Worm (Caenorhabditis elegans) whole organism, early embryonic: ENCODE measurements around the gene C07D8.6.

ENCODE experiments used
- B0310.2 ChIP-seq: sonication (generic microtip); optimal IDR thresholded peaks from 2 replicates; lab custom pipeline; 2016; ENCODE audit warnings: mild to moderate bottlenecking, missing genetic modification characterization, missing compliant biosample characterization
- F13C5.2 ChIP-seq: sonication (generic microtip); optimal IDR thresholded peaks from 2 replicates; lab custom pipeline; 2017; ENCODE audit warnings: mild to moderate bottlenecking, missing genetic modification characterization, inconsistent platforms, missing compliant biosample characterization
- aly-1 ChIP-seq: sonication (generic microtip); optimal IDR thresholded peaks from 2 replicates; lab custom pipeline; 2016; ENCODE audit warnings: missing genetic modification characterization, missing compliant biosample characterization
- ama-1 ChIP-seq: fragments of 150-350 bp; optimal IDR thresholded peaks from 2 replicates; lab custom pipeline; 2014
- ceh-13 ChIP-seq: fragments of 200-800 bp; sonication (Bioruptor generic); optimal IDR thresholded peaks from 2 replicates; lab custom pipeline; 2018; ENCODE audit warnings: mild to moderate bottlenecking, missing genetic modification characterization, missing compliant biosample characterization
- ceh-36 ChIP-seq: sonication (generic microtip); optimal IDR thresholded peaks from 2 replicates; lab custom pipeline; 2016; ENCODE audit warnings: missing genetic modification characterization, inconsistent platforms, missing compliant biosample characterization
- ets-7 ChIP-seq: sonication (generic microtip); optimal IDR thresholded peaks from 2 replicates; lab custom pipeline; 2016; ENCODE audit warnings: missing genotype, missing genetic modification characterization, missing compliant biosample characterization
- flt-1 ChIP-seq: fragments of 200-800 bp; sonication (Bioruptor generic); IDR thresholded peaks from 2 replicates; pipeline ENCODE4 v1.3.6; 2022; ENCODE audit warnings: missing genetic modification characterization, missing compliant biosample characterization
- hmbx-1 ChIP-seq: sonication (generic microtip); optimal IDR thresholded peaks from 2 replicates; lab custom pipeline; 2016; ENCODE audit warnings: mild to moderate bottlenecking, missing genetic modification characterization, missing compliant biosample characterization
- hmg-4 ChIP-seq: fragments of 200-800 bp; sonication (Bioruptor generic); optimal IDR thresholded peaks from 2 replicates; lab custom pipeline; 2018; ENCODE audit warnings: mild to moderate bottlenecking, missing genetic modification characterization, missing compliant biosample characterization
- hnd-1 ChIP-seq: sonication (generic microtip); optimal IDR thresholded peaks from 2 replicates; lab custom pipeline; 2016; ENCODE audit warnings: missing genetic modification characterization, missing compliant biosample characterization
- pes-1 ChIP-seq: fragments of 200-800 bp; sonication (Bioruptor generic); IDR thresholded peaks from 2 replicates; pipeline ENCODE4 v1.3.6; 2022; ENCODE audit warnings: missing genetic modification reagents, missing genetic modification characterization, missing compliant biosample characterization
- scrt-1 ChIP-seq: fragments of 200-800 bp; sonication (Bioruptor generic); IDR thresholded peaks from 2 replicates; pipeline ENCODE4 v1.3.6; 2022; ENCODE audit warnings: missing genetic modification characterization, missing compliant biosample characterization
- sea-1 ChIP-seq: fragments of 200-800 bp; sonication (Bioruptor generic); conservative IDR thresholded peaks from 2 replicates; pipeline ENCODE4 v1.3.6; 2022; ENCODE audit warnings: missing genetic modification characterization, missing compliant biosample characterization
- tbx-11 ChIP-seq: fragments of 200-800 bp; sonication (Bioruptor generic); IDR thresholded peaks from 2 replicates; pipeline ENCODE4 v1.3.6; 2022; ENCODE audit warnings: missing genetic modification characterization, missing compliant biosample characterization
- tbx-37 ChIP-seq: fragments of 200-800 bp; sonication (Bioruptor generic); conservative IDR thresholded peaks from 2 replicates; pipeline ENCODE4 v1.3.6; 2022; ENCODE audit warnings: missing genetic modification reagents, missing genetic modification characterization, missing compliant biosample characterization
- tra-4 ChIP-seq: sonication (generic microtip); optimal IDR thresholded peaks from 2 replicates; lab custom pipeline; 2017; ENCODE audit warnings: missing genetic modification characterization, missing compliant biosample characterization

The C07D8.6 gene

DNA sequence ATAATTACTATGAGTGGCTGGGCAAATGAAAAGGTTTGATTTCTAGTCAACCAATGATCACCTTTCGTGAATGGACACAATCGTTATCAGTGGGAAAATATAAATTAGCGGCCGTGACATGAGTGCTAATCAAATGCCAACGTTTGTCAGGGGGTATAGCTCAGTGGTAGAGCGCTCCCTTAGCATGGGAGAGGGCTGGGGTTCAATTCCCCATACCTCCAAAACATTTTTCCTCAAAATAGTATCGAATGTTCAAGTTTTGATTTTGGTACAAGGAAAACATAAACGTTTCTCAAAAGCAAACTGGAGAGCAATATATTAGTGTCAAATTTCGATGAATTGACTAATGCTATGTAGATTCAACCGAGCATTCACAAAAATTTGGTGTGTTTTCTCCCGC is 17.7 kb upstream of the C07D8.6 start:
- TF ChIP-seq hmbx-1 (tag; lab: Kevin White, UChicago) (no peak), tbx-11 (0 out of 2 replicates have a peak, but pooled peaks have one; percentile 32), flt-1 (0 out of 2 replicates have a peak, but pooled peaks have one; percentile 11), pes-1 (GFP tag; lab: Robert Waterston, UW) (no peak), B0310.2 (no peak), aly-1 (tag; lab: Kevin White, UChicago) (no peak), hmg-4 (GFP tag; lab: Kevin White, UChicago) (no peak), tbx-37 (GFP tag; lab: Robert Waterston, UW) (no peak), ceh-13 (no peak), ama-1 (lab: Kevin White, UChicago) (no peak), scrt-1 (GFP tag; lab: Robert Waterston, UW) (no peak)

DNA sequence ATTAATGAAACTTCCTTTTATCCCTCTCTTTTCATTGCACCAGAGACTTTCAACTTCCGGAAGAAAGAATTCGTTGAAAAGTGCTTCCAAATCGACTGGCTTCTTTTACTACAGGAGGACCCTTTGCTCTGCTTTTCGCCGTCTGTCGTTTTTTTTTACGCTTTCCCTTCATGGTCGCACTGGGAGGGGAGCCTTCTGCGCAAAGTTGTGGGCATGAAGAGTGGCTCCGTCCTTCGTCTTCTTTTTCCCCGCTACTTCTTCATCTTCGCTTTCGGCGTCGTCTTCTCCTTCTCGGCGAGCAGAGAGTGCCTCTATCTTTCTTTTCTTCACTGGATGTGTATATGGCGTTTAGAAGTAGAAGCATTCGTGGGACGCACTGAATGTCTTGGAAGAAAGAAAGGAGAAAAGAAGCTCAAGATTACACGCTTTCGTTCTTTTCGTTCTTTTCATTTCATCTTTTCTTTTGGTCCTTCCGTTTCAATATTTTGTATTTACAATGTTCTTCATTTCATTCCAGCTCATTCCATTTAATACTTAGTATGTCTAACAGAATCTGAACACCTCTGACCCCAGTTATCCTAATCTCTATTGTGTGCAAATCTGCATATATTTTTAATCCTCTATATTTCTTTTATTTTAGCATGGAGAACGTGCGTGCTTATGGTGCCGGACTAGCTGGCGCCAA is 14.2 kb upstream of the C07D8.6 start, which contains the start of gene sng-1:
sng-1 (plus strand) TSS at position 635 of the 685 bp plus-strand sequence.
- TF ChIP-seq B0310.2 = no peak
- TF ChIP-seq flt-1 = no peak
- no peak for TF ChIP-seq ceh-36
- TF ChIP-seq hnd-1 (tag; lab: Kevin White, UChicago) = no peak
- TF ChIP-seq scrt-1 (GFP tag; lab: Robert Waterston, UW) = no peak
- TF ChIP-seq ama-1 (lab: Kevin White, UChicago) = no peak
- TF ChIP-seq tbx-11 = no peak
- TF ChIP-seq aly-1 (tag; lab: Kevin White, UChicago) = no peak
- TF ChIP-seq hmg-4 (GFP tag; lab: Kevin White, UChicago) = no peak
- no peak for TF ChIP-seq hmbx-1 (tag; lab: Kevin White, UChicago)
- TF ChIP-seq ets-7 (tag; lab: Kevin White, UChicago) = no peak
- no peak for TF ChIP-seq ceh-13
- TF ChIP-seq F13C5.2 = no peak
- no peak for TF ChIP-seq sea-1 (GFP tag; lab: Robert Waterston, UW)
- no peak for TF ChIP-seq pes-1 (GFP tag; lab: Robert Waterston, UW)
- no peak for TF ChIP-seq tra-4 (tag; lab: Kevin White, UChicago)
- no peak for TF ChIP-seq tbx-37 (GFP tag; lab: Robert Waterston, UW)

DNA sequence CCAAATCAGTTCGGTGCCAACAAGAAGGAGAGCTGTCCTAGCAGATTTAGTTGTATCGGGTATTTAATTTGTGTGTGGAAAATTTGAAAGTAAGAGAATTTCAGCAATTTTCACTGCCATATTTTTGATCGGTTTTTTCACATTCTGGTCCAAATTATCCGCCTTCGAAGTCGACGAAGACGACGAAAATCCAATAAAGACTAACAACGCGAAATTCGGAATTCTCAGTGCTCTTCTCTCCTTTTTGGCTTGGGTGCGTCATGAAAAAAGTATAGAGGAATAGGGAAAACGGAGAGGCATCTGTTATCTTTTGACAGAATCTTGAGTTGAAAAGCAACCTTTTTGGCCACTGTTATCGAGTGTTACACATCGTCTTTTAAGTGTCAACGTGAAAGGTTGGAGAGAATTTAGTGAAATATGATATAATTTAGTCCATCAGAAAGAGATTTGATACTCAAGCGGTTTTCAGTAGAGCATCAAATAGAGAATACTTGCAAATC is 13.2 kb upstream of the C07D8.6 start:
- TF ChIP-seq sea-1 (GFP tag; lab: Robert Waterston, UW) (no peak), scrt-1 (GFP tag; lab: Robert Waterston, UW) (no peak), ceh-36 (no peak), ceh-13 (no peak), tbx-37 (GFP tag; lab: Robert Waterston, UW) (no peak), F13C5.2 (no peak), aly-1 (tag; lab: Kevin White, UChicago) (no peak), flt-1 (no peak), B0310.2 (no peak), hmbx-1 (tag; lab: Kevin White, UChicago) (no peak), ets-7 (tag; lab: Kevin White, UChicago) (no peak)

DNA sequence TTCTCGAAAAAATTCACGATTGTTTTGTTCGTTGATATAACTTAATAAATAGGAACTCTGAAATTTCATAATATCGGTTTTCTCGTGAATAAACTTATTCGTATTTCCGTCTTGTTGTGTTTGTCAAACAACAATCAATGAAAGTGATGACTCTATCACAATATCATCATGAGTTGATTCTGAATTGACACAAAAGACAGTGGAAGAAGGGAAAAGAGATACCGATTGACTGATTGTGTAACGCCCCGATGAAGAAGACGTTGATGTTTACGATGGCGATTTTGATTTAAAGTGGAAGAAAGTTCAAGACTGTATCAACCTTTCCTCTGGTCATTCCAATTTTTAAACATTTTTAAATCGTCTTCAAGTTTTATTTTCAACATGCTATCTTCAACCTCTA is 11.7 kb upstream of the C07D8.6 start, which contains the start of gene ttr-59:
ttr-59 (plus strand) TSS at position 218 of the 400 bp plus-strand sequence.
- TF ChIP-seq hmg-4 (GFP tag; lab: Kevin White, UChicago) (no peak), tbx-11 (no peak), scrt-1 (GFP tag; lab: Robert Waterston, UW) (no peak), hnd-1 (tag; lab: Kevin White, UChicago) (no peak), ceh-13 (no peak), F13C5.2 (no peak), ets-7 (tag; lab: Kevin White, UChicago) (no peak), ceh-36 (no peak), tbx-37 (GFP tag; lab: Robert Waterston, UW) (no peak), sea-1 (GFP tag; lab: Robert Waterston, UW) (no peak), pes-1 (GFP tag; lab: Robert Waterston, UW) (no peak)

DNA sequence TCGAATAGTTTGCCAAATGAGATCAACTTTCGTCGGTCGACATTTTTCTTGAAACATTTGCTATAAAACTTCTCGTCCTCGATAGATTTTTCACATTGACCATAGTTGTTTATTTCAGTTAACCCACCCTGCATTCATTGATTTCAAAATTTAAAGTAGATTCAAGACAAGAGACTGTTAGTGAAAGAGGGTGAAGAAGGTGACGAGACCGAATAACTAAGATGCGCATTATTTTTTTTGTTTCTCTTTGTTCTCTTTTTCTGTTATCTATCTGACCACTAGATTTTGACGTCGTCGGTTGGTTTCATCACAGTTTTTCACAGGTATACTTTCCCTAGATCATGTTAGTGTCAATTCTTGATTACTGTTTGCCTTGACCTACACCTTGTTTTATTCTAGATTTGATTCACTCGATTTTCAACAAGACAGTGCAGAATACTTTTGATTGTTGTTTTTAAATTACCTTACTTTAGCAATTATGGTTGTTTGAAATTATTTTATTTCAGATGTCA is 10.6 kb upstream of the C07D8.6 start, which contains the start of gene ttr-30:
ttr-30 (plus strand) TSS at position 265 of the 512 bp plus-strand sequence.
- no peak for TF ChIP-seq ceh-13
- no peak for TF ChIP-seq tbx-11
- TF ChIP-seq ceh-36 = no peak
- TF ChIP-seq scrt-1 (GFP tag; lab: Robert Waterston, UW) = no peak
- no peak for TF ChIP-seq hmbx-1 (tag; lab: Kevin White, UChicago)
- TF ChIP-seq ets-7 (tag; lab: Kevin White, UChicago) = no peak
- TF ChIP-seq F13C5.2 = no peak
- no peak for TF ChIP-seq B0310.2
- no peak for TF ChIP-seq aly-1 (tag; lab: Kevin White, UChicago)
- TF ChIP-seq hmg-4 (GFP tag; lab: Kevin White, UChicago) = no peak
- no peak for TF ChIP-seq pes-1 (GFP tag; lab: Robert Waterston, UW)
- TF ChIP-seq sea-1 (GFP tag; lab: Robert Waterston, UW) = no peak
- TF ChIP-seq tra-4 (tag; lab: Kevin White, UChicago) = no peak
- TF ChIP-seq tbx-37 (GFP tag; lab: Robert Waterston, UW) = no peak
- TF ChIP-seq hnd-1 (tag; lab: Kevin White, UChicago) = no peak
- TF ChIP-seq ama-1 (lab: Kevin White, UChicago) = no peak

DNA sequence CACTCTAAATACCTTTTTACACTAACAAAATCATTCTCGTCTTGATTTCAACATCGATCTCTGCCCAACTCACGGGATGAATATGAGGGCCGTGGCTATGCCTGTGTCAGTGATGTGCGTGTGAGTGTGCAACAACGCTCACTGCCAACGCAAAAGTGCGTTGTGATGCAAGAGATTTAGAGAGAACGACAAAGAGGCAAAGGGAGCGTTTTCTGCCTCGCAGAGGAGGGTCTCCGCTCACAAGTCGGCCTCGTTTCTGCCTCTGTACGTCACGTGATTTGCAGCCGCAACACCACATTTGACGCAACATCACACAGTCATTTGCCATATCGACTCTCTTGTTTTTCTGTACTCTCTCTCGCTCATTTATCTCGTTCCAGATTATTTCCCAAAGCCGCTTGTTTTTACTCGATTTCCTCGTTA is 7.0 kb upstream of the C07D8.6 start, which contains the start of gene epg-7:
epg-7 (plus strand) TSS at position 413 of the 423 bp plus-strand sequence.
- peak; percentile 78 for TF ChIP-seq hmg-4 (GFP tag; lab: Kevin White, UChicago)
- no peak for TF ChIP-seq aly-1 (tag; lab: Kevin White, UChicago)
- TF ChIP-seq tra-4 (tag; lab: Kevin White, UChicago) = no peak
- TF ChIP-seq F13C5.2 = peak; percentile 42
- TF ChIP-seq tbx-11 = no peak

DNA sequence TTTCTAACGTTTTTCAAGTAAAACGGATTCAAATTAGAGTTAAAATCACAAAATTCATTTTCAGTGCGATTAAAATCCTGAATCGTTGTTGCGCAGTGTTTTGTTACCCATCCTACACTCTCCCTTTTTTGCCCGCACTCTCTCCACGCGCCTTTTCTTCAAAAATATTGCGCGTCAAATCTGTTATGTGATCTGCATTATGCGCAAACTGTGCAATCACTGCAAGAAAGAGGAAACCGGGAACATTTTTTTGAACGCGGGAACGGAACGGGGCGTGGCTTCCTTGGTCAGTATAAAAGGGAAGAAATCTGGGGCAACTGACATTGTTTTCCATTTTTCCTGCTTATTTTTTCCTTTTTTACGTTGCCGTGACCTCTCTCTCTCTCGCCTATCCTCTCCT is 915 bp upstream of the C07D8.6 start:
- no peak for TF ChIP-seq tra-4 (tag; lab: Kevin White, UChicago)
- TF ChIP-seq sea-1 (GFP tag; lab: Robert Waterston, UW) = no peak
- TF ChIP-seq aly-1 (tag; lab: Kevin White, UChicago) = no peak
- TF ChIP-seq ceh-13 = no peak
- no peak for TF ChIP-seq pes-1 (GFP tag; lab: Robert Waterston, UW)
- peak; percentile 53 for TF ChIP-seq ama-1 (lab: Kevin White, UChicago)
- TF ChIP-seq hmbx-1 (tag; lab: Kevin White, UChicago) = no peak
- no peak for TF ChIP-seq F13C5.2
- TF ChIP-seq flt-1 = no peak
- TF ChIP-seq tbx-37 (GFP tag; lab: Robert Waterston, UW) = no peak
- no peak for TF ChIP-seq tbx-11
- no peak for TF ChIP-seq B0310.2
- no peak for TF ChIP-seq ceh-36
- no peak for TF ChIP-seq scrt-1 (GFP tag; lab: Robert Waterston, UW)
- peak; percentile 12 for TF ChIP-seq hmg-4 (GFP tag; lab: Kevin White, UChicago)
- TF ChIP-seq hnd-1 (tag; lab: Kevin White, UChicago) = no peak
- TF ChIP-seq ets-7 (tag; lab: Kevin White, UChicago) = no peak
